Worm (Caenorhabditis elegans): ENCODE measurements around the gene gcn-1.

gcn-1 gene

DNA sequence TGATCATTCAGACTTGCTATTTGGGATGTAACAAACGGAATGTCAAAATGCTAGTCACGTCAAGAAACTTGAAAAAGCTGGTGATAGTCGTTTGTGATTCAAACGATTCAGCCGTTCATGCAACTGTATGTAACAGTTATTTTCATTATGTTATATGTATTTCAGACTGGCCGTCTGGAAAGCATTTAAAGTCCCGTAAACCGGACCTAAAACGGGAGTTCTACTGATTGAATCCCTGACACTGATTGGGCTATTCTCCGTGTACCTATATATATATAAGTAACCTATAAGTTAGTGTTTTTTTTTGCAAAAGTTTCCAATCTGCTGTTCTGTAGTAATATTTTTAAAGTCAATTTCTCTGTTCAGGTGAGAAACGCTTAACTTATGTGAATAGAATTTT is 91.9 kb downstream of the gcn-1 start:
- TF ChIP-seq nhr-71 (tag; optimal IDR thresholded peaks at IDR 0.05) (no peak), hlh-17 (GFP tag; optimal IDR thresholded peaks at IDR 0.05; ENCODE audit: borderline replicate concordance) (no peak), C34B4.2 (tag; optimal IDR thresholded peaks at IDR 0.05) (no peak), lin-35 (GFP tag; optimal IDR thresholded peaks at IDR 0.05) (no peak), grh-1 (GFP tag; IDR thresholded peaks at IDR 0.05) (no peak), snu-23 (GFP tag; optimal IDR thresholded peaks at IDR 0.05) (no peak), vab-15 (tag; optimal IDR thresholded peaks at IDR 0.05) (no peak), elt-2 (tag; optimal IDR thresholded peaks at IDR 0.05) (no peak), unc-62 (GFP tag; optimal IDR thresholded peaks at IDR 0.05) (no peak), efl-3 (GFP tag; optimal IDR thresholded peaks at IDR 0.05) (no peak), snpc-4 (tag; optimal IDR thresholded peaks at IDR 0.05) (no peak), fkh-8 (tag; optimal IDR thresholded peaks at IDR 0.05) (no peak), sup-37 (GFP tag; optimal IDR thresholded peaks at IDR 0.05) (no peak), F16B12.6 (tag; optimal IDR thresholded peaks at IDR 0.05) (no peak), fkh-4 (tag; optimal IDR thresholded peaks at IDR 0.05; ENCODE audit: borderline replicate concordance) (no peak), ceh-8 (GFP tag; optimal IDR thresholded peaks at IDR 0.05) (no peak), egl-13 (tag; optimal IDR thresholded peaks at IDR 0.05) (no peak), nhr-47 (tag; optimal IDR thresholded peaks at IDR 0.05) (no peak), zip-4 (GFP tag; optimal IDR thresholded peaks at IDR 0.05) (no peak), lin-15B (tag; optimal IDR thresholded peaks at IDR 0.05) (no peak)

DNA sequence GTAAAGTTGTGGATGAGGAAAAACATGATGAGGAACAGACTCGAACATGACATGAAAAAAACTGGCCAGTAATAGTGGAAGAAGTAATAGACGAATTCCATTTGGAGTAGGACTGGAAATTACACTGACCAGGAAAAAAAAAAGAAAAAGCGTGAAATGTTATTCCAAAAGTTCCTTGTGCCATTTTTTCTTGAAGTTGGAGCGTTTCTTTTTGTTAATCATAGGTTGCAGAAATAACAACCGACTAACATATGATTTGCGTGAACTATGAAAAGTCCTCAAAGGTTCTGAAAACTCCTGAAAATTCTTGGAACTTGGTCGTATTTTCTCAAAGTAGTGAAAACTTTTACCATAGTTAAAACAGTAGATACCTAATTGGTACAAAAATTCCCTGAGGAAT is 94.0 kb downstream of the gcn-1 start, which contains the start of gene srd-67:
Gene srd-67 (minus strand): TSS at position 101 of the 400 bp plus-strand sequence.
- TF ChIP-seq unc-98 (GFP tag; IDR thresholded peaks at IDR 0.05) (no peak), unc-130 (tag; optimal IDR thresholded peaks at IDR 0.05) (no peak), mdl-1 (tag; optimal IDR thresholded peaks at IDR 0.05) (no peak), C34B4.2 (tag; optimal IDR thresholded peaks at IDR 0.05) (no peak), nhr-85 (tag) (no peak), blmp-1 (tag; optimal IDR thresholded peaks at IDR 0.05) (no peak), jun-1 (tag; optimal IDR thresholded peaks at IDR 0.05) (no peak), F16B12.6 (tag; optimal IDR thresholded peaks at IDR 0.05) (no peak), zag-1 (tag; optimal IDR thresholded peaks at IDR 0.05) (no peak), nhr-12 (tag; optimal IDR thresholded peaks at IDR 0.05) (no peak), irx-1 (tag; optimal IDR thresholded peaks at IDR 0.05) (no peak), unc-62 (GFP tag; optimal IDR thresholded peaks at IDR 0.05) (no peak), unc-86 (tag; optimal IDR thresholded peaks at IDR 0.05) (no peak), aha-1 (tag; optimal IDR thresholded peaks at IDR 0.05) (no peak), egl-27 (tag; optimal IDR thresholded peaks at IDR 0.05) (no peak), efl-1 (optimal IDR thresholded peaks at IDR 0.05) (no peak), efl-1 (GFP tag; optimal IDR thresholded peaks at IDR 0.05 in 1 of 2) (no peak), isw-1 (GFP tag; IDR thresholded peaks at IDR 0.05) (no peak), C04F5.9 (tag; optimal IDR thresholded peaks at IDR 0.05) (no peak), lsy-2 (tag; optimal IDR thresholded peaks at IDR 0.05) (no peak)
